Worm (Caenorhabditis elegans): ENCODE results near the gene K09E4.3.

Gene K09E4.3

ce11 chrII:14074825-14075224, 51.9 kb downstream of the K09E4.3 start:
- TF ChIP-seq dox-1 (GFP tag; IDR thresholded peaks at IDR 0.05) (no peak), ceh-100 (GFP tag; IDR thresholded peaks at IDR 0.05) (no peak), egrh-3 (GFP tag; IDR thresholded peaks at IDR 0.05) (peak; percentile 56), dpff-1 (tag; optimal IDR thresholded peaks at IDR 0.05) (no peak), zfh-2 (GFP tag; conservative IDR thresholded peaks at IDR 0.05) (peak; percentile 82), nhr-179 (tag; optimal IDR thresholded peaks at IDR 0.05) (no peak), unc-130 (GFP tag; optimal IDR thresholded peaks at IDR 0.05) (no peak), chd-7 (tag; optimal IDR thresholded peaks at IDR 0.05) (no peak), C06A6.2 (GFP tag; conservative IDR thresholded peaks at IDR 0.05) (no peak)
